Fruit fly (Drosophila melanogaster) whole organism, prepupa: ENCODE measurements around the gene CG31327.

Experiments used
- Blimp-1 ChIP-seq: fragments of 200-800 bp; sonication (Bioruptor generic); optimal IDR thresholded peaks from 3 replicates; lab custom pipeline; 2017; ENCODE audit warnings: missing biosample characterization, missing genetic modification characterization, mild to moderate bottlenecking, moderate library complexity, missing genetic modification reagents
- CG10631 ChIP-seq: fragments of 200-800 bp; sonication (Bioruptor generic); optimal IDR thresholded peaks from 2 replicates; lab custom pipeline; 2016; ENCODE audit warnings: missing biosample characterization, missing genetic modification characterization
- CG11294 ChIP-seq: fragments of 200-800 bp; sonication (Bioruptor generic); IDR thresholded peaks from 2 replicates; pipeline ENCODE4 v1.3.6; 2022; ENCODE audit warnings: missing biosample characterization, missing genetic modification characterization
- CG11762 ChIP-seq: fragments of 200-800 bp; sonication (Bioruptor generic); optimal IDR thresholded peaks from 3 replicates; lab custom pipeline; 2016; ENCODE audit warnings: missing biosample characterization, missing genetic modification characterization; ENCODE audit not compliant: insufficient read depth
- CG16779 ChIP-seq: fragments of 200-800 bp; sonication (Bioruptor generic); optimal IDR thresholded peaks from 3 replicates; lab custom pipeline; 2017; ENCODE audit warnings: missing biosample characterization, mild to moderate bottlenecking, missing genetic modification characterization
- CG31627 ChIP-seq: fragments of 200-800 bp; sonication (Bioruptor generic); optimal IDR thresholded peaks from 3 replicates; lab custom pipeline; 2016; ENCODE audit warnings: missing biosample characterization, missing genetic modification characterization
- CG34406 ChIP-seq: fragments of 200-800 bp; sonication (Bioruptor generic); optimal IDR thresholded peaks from 3 replicates; lab custom pipeline; 2016; ENCODE audit warnings: missing biosample characterization, missing genetic modification characterization
- CG3919 ChIP-seq: fragments of 200-800 bp; sonication (Bioruptor generic); optimal IDR thresholded peaks from 3 replicates; lab custom pipeline; 2016; ENCODE audit warnings: missing biosample characterization, missing genetic modification characterization
- CG4318 ChIP-seq: fragments of 200-800 bp; sonication (Bioruptor generic); optimal IDR thresholded peaks from 3 replicates; lab custom pipeline; 2017; ENCODE audit warnings: missing biosample characterization, mild to moderate bottlenecking, missing genetic modification characterization
- CG6276 ChIP-seq: fragments of 200-800 bp; sonication (Bioruptor generic); optimal IDR thresholded peaks from 2 replicates; lab custom pipeline; 2017; ENCODE audit warnings: missing biosample characterization, mild to moderate bottlenecking, missing genetic modification characterization
- CG6808 ChIP-seq: fragments of 200-800 bp; sonication (Bioruptor generic); optimal IDR thresholded peaks from 3 replicates; lab custom pipeline; 2017; ENCODE audit warnings: missing biosample characterization, missing genetic modification characterization, mild to moderate bottlenecking, moderate library complexity, missing genetic modification reagents
- CG6854 ChIP-seq: fragments of 200-800 bp; sonication (Bioruptor generic); optimal IDR thresholded peaks from 2 replicates; lab custom pipeline; 2017; ENCODE audit warnings: missing biosample characterization, mild to moderate bottlenecking, missing genetic modification characterization
- CG7368 ChIP-seq: fragments of 200-800 bp; sonication (Bioruptor generic); optimal IDR thresholded peaks from 3 replicates; lab custom pipeline; 2016; ENCODE audit warnings: missing biosample characterization, missing genetic modification characterization
- CG8119 ChIP-seq: fragments of 200-800 bp; sonication (Bioruptor generic); IDR thresholded peaks from 3 replicates; pipeline ENCODE4 v1.3.6; 2022; ENCODE audit warnings: missing biosample characterization, missing genetic modification characterization
- Eip75B ChIP-seq: fragments of 200-800 bp; sonication (Bioruptor generic); optimal IDR thresholded peaks from 3 replicates; lab custom pipeline; 2016; ENCODE audit warnings: missing biosample characterization, missing genetic modification characterization
- Eip93F ChIP-seq: fragments of 200-800 bp; sonication (Bioruptor generic); optimal IDR thresholded peaks from 2 replicates; lab custom pipeline; 2016; ENCODE audit warnings: missing biosample characterization, mild to moderate bottlenecking, missing genetic modification characterization
- Ets21C ChIP-seq: fragments of 200-800 bp; sonication (Bioruptor generic); optimal IDR thresholded peaks from 3 replicates; lab custom pipeline; 2016; ENCODE audit warnings: missing biosample characterization, missing genetic modification characterization
- Ets96B ChIP-seq: fragments of 200-800 bp; optimal IDR thresholded peaks from 2 replicates; lab custom pipeline; 2019; ENCODE audit warnings: missing biosample characterization, mild to moderate bottlenecking, missing genetic modification characterization, moderate library complexity
- Hr38 ChIP-seq: sonication (Bioruptor generic); optimal IDR thresholded peaks from 2 replicates; lab custom pipeline; 2016; ENCODE audit warnings: missing biosample characterization, missing genetic modification characterization
- Hr4 ChIP-seq: fragments of 200-800 bp; sonication (Bioruptor generic); optimal IDR thresholded peaks from 3 replicates; lab custom pipeline; 2016; ENCODE audit warnings: missing biosample characterization, missing genetic modification characterization
- Lpt ChIP-seq: fragments of 200-800 bp; sonication (Bioruptor generic); optimal IDR thresholded peaks from 3 replicates; lab custom pipeline; 2016; ENCODE audit warnings: missing biosample characterization, missing genetic modification characterization
- Met ChIP-seq: fragments of 200-800 bp; sonication (Bioruptor generic); optimal IDR thresholded peaks from 3 replicates; lab custom pipeline; 2016; ENCODE audit warnings: missing biosample characterization, missing genetic modification characterization
- OdsH ChIP-seq: fragments of 200-800 bp; sonication (Bioruptor generic); optimal IDR thresholded peaks from 3 replicates; lab custom pipeline; 2016; ENCODE audit warnings: missing biosample characterization, missing genetic modification characterization
- Sox14 ChIP-seq: fragments of 200-800 bp; sonication (Bioruptor generic); optimal IDR thresholded peaks from 3 replicates; lab custom pipeline; 2016; ENCODE audit warnings: missing biosample characterization, missing genetic modification characterization
- Sox15 ChIP-seq: fragments of 200-800 bp; sonication (Bioruptor generic); optimal IDR thresholded peaks from 3 replicates; lab custom pipeline; 2016; ENCODE audit warnings: missing biosample characterization, missing genetic modification characterization
- acj6 ChIP-seq: fragments of 200-800 bp; sonication (Bioruptor generic); optimal IDR thresholded peaks from 3 replicates; lab custom pipeline; 2016; ENCODE audit warnings: missing biosample characterization, missing genetic modification characterization
- dsx ChIP-seq: fragments of 200-800 bp; optimal IDR thresholded peaks from 3 replicates; lab custom pipeline; 2019; ENCODE audit warnings: missing biosample characterization, mild to moderate bottlenecking, missing genetic modification characterization, moderate library complexity; ENCODE audit not compliant: poor library complexity, severe bottlenecking
- eg ChIP-seq: fragments of 200-800 bp; sonication (Bioruptor generic); IDR thresholded peaks from 3 replicates; pipeline ENCODE4 v1.3.6; 2022; ENCODE audit warnings: missing biosample characterization, missing genetic modification characterization
- fd59A ChIP-seq: fragments of 200-800 bp; sonication (Bioruptor generic); optimal IDR thresholded peaks from 2 replicates; lab custom pipeline; 2017; ENCODE audit warnings: missing biosample characterization, mild to moderate bottlenecking, missing genetic modification characterization, missing genetic modification reagents
- fd85E ChIP-seq: fragments of 200-800 bp; sonication (Bioruptor generic); optimal IDR thresholded peaks from 3 replicates; lab custom pipeline; 2016; ENCODE audit warnings: missing biosample characterization, missing genetic modification characterization
- fkh ChIP-seq: fragments of 200-800 bp; sonication (Bioruptor generic); optimal IDR thresholded peaks from 3 replicates; lab custom pipeline; 2017; ENCODE audit warnings: missing biosample characterization, mild to moderate bottlenecking, missing genetic modification characterization, moderate library complexity
- lz ChIP-seq: fragments of 200-800 bp; sonication (Bioruptor generic); optimal IDR thresholded peaks from 3 replicates; lab custom pipeline; 2016; ENCODE audit warnings: missing biosample characterization, missing genetic modification characterization
- net ChIP-seq: fragments of 200-800 bp; sonication (Bioruptor generic); optimal IDR thresholded peaks from 3 replicates; lab custom pipeline; 2016; ENCODE audit warnings: missing biosample characterization, missing genetic modification characterization
- salr ChIP-seq, 2 experiments: fragments of 200-800 bp; sonication (Bioruptor generic); optimal IDR thresholded peaks; 3 replicates each; lab custom pipeline; 2016 to 2018; ENCODE audit warnings: missing biosample characterization in 2 of 2, missing genetic modification characterization in 2 of 2, mild to moderate bottlenecking in 1 of 2
- spab ChIP-seq: fragments of 200-800 bp; sonication (Bioruptor generic); optimal IDR thresholded peaks from 2 replicates; lab custom pipeline; 2017; ENCODE audit warnings: missing biosample characterization, mild to moderate bottlenecking, missing genetic modification characterization, missing genetic modification reagents
- svp ChIP-seq: fragments of 200-800 bp; sonication (Bioruptor generic); peaks from one replicate; lab custom pipeline; 2016; ENCODE audit warnings: missing biosample characterization, missing genetic modification characterization
- vri ChIP-seq: fragments of 200-800 bp; sonication (Bioruptor generic); optimal IDR thresholded peaks from 3 replicates; lab custom pipeline; 2016; ENCODE audit warnings: missing biosample characterization, mild to moderate bottlenecking, missing genetic modification characterization

The CG31327 gene

DNA sequence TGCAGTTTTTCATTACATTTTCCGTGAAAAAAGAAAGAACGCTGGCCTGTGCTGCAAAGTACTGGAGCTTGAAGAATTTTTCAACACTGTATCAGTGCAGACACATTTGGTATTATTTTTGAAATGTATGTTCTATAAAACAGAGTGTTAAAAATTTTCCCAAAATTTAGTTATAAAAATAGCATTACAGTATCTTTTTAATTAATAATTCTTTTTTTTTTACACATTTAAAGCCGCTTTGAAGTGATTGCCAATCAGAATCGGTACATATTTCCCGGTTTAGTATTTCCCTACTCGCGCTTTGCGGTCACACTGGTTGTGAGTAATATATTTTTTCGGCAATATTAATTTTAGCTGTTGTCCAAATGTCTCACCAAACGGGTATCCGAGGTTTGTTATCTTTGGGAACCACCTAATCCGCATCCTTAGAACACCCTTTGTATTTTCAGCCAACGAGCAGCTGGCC lies 37.7 kb downstream of the CG31327 start, which contains the start of the genes Abi and twf (continued):
- TF ChIP-seq CG34406 (GFP tag; lab: Kevin White, UChicago) (peak; percentile 48), CG11762 (GFP tag; lab: Kevin White, UChicago) (peak; percentile 37), CG11294 (no peak), Sox14 (peak; percentile 74), Sox15 (GFP tag; lab: Kevin White, UChicago) (peak; percentile 46), Ets21C (GFP tag; lab: Kevin White, UChicago) (peak; percentile 39), CG10631 (GFP tag; lab: Kevin White, UChicago) (peak; percentile 72), CG6854 (GFP tag; lab: Kevin White, UChicago) (no peak), Ets96B (tag; lab: Kevin White, UChicago) (no peak), fd59A (peak; percentile 14), CG16779 (tag; lab: Kevin White, UChicago) (no peak), vri (GFP tag; lab: Kevin White, UChicago) (peak; percentile 38), salr (GFP tag; optimal IDR thresholded peaks at IDR 0.05; lab: Kevin White, UChicago) (no peak), svp (GFP tag; lab: Kevin White, UChicago) (peak; percentile 73), CG8119 (GFP tag; lab: Robert Waterston, UW) (no peak), Hr38 (GFP tag; lab: Kevin White, UChicago) (no peak), Met (GFP tag; lab: Kevin White, UChicago) (no peak), acj6 (GFP tag; lab: Kevin White, UChicago) (peak; percentile 67), dsx (GFP tag; lab: Kevin White, UChicago) (no peak), Hr4 (GFP tag; lab: Kevin White, UChicago) (no peak), CG6276 (GFP tag; lab: Kevin White, UChicago) (no peak), fd85E (GFP tag; lab: Kevin White, UChicago) (no peak), spab (no peak), fkh (no peak), lz (GFP tag; lab: Kevin White, UChicago) (peak; percentile 70), eg (GFP tag; lab: Robert Waterston, UW) (peak; percentile 42; the same call in 2 of the 3 replicates), CG3919 (GFP tag; lab: Kevin White, UChicago) (peak; percentile 78)

dm6 chr3R:14118350-14118749 lies 41.7 kb downstream of the CG31327 start, which contains the start of gene Kif19A:
Gene Kif19A, minus strand, starts transcription at chr3R:14118450.
- TF ChIP-seq CG31627 (GFP tag; lab: Kevin White, UChicago) (no peak), CG6808 (GFP tag; lab: Kevin White, UChicago) (no peak)

dm6 chr3R:14116088-14116487 lies 44.0 kb downstream of the CG31327 start:
- no peak for TF ChIP-seq net (GFP tag; lab: Kevin White, UChicago)
- no peak for TF ChIP-seq Lpt (GFP tag; lab: Kevin White, UChicago)
- no peak for TF ChIP-seq spab
- no peak for TF ChIP-seq Eip75B (GFP tag; lab: Kevin White, UChicago)
- TF ChIP-seq lz (GFP tag; lab: Kevin White, UChicago), result no peak
- no peak for TF ChIP-seq Eip93F (GFP tag; lab: Kevin White, UChicago)
- TF ChIP-seq acj6 (GFP tag; lab: Kevin White, UChicago), result no peak
- no peak for TF ChIP-seq CG4318 (GFP tag; lab: Kevin White, UChicago)
- TF ChIP-seq Blimp-1 (GFP tag; lab: Kevin White, UChicago), result no peak
- no peak for TF ChIP-seq CG7368 (GFP tag; lab: Kevin White, UChicago)
- no peak for TF ChIP-seq CG6276 (GFP tag; lab: Kevin White, UChicago)
- no peak for TF ChIP-seq salr (GFP tag; optimal IDR thresholded peaks at IDR 0.05; lab: Kevin White, UChicago)
- TF ChIP-seq CG11762 (GFP tag; lab: Kevin White, UChicago), result no peak
- no peak for TF ChIP-seq vri (GFP tag; lab: Kevin White, UChicago)
- TF ChIP-seq CG8119 (GFP tag; lab: Robert Waterston, UW), result no peak
- no peak for TF ChIP-seq OdsH (GFP tag; lab: Kevin White, UChicago)
- TF ChIP-seq, all 60 proteins: peak for 0
